Fruit fly (Drosophila melanogaster) whole organism: Measurements from ENCODE around the gene CG9775.

Experiments
- CG8478 ChIP-seq: fragments of >200 bp; optimal IDR thresholded peaks from 2 replicates; lab custom pipeline; 2018; ENCODE audit warnings: inconsistent platforms
- Dll ChIP-seq: fragments of >200 bp; optimal IDR thresholded peaks from 2 replicates; lab custom pipeline; 2017
- usp ChIP-seq: fragments of >200 bp; optimal IDR thresholded peaks from 2 replicates; lab custom pipeline; 2017; ENCODE audit warnings: missing biosample characterization, missing genetic modification characterization, mixed read lengths

DNA sequence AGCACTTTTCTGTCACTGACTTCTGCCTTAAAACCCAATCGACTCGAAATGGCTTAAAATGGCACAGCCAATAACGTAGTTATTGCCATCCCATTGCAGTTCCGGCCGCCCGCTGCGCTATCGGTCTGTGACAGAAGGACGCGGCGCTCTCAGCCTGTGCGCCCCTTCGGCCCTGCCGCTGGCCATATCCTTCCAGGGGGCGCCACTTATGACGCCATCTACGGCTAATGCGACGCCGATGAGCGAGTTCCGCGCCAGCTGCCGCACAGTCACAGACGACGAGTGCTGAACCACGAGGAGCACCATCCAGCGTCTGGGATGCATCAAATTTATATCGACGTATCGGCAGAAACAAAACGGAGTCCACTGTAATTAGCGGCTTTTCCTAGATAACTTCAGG, 9.0 kb downstream of the CG9775 start:
- TF ChIP-seq usp (no peak), CG8478 (lab: Kevin White, UChicago) (no peak), Dll (no peak)
